Fruit fly (Drosophila melanogaster) whole organism, embryonic: Measurements from ENCODE around the gene CG32855.

Experiments used
- ATbp ChIP-seq: fragments of 200-800 bp; sonication (Bioruptor generic); optimal IDR thresholded peaks from 2 replicates; lab custom pipeline; 2017; ENCODE audit warnings: missing biosample characterization, mild to moderate bottlenecking, missing genetic modification characterization, missing genetic modification reagents
- CG10431 ChIP-seq: fragments of 200-800 bp; sonication (Bioruptor generic); optimal IDR thresholded peaks from 3 replicates; lab custom pipeline; 2018; ENCODE audit warnings: missing biosample characterization, mild to moderate bottlenecking, missing genetic modification characterization
- CG10565 ChIP-seq: fragments of 200-800 bp; sonication (Bioruptor generic); optimal IDR thresholded peaks from 3 replicates; lab custom pipeline; 2016; ENCODE audit warnings: missing biosample characterization, mild to moderate bottlenecking, missing genetic modification characterization
- CG12769 ChIP-seq: fragments of 200-800 bp; sonication (Bioruptor generic); optimal IDR thresholded peaks from 2 replicates; lab custom pipeline; 2019; ENCODE audit warnings: missing biosample characterization, mild to moderate bottlenecking, missing genetic modification characterization, moderate library complexity
- CG13296 ChIP-seq: fragments of 200-800 bp; sonication (Bioruptor generic); optimal IDR thresholded peaks from 3 replicates; lab custom pipeline; 2018; ENCODE audit warnings: missing biosample characterization, mild to moderate bottlenecking, missing genetic modification characterization
- CG13775 ChIP-seq: fragments of 200-800 bp; sonication (Bioruptor generic); optimal IDR thresholded peaks from 3 replicates; lab custom pipeline; 2017; ENCODE audit warnings: missing biosample characterization, mild to moderate bottlenecking, missing genetic modification characterization
- CG15514 ChIP-seq: fragments of 200-800 bp; sonication (Bioruptor generic); optimal IDR thresholded peaks from 3 replicates; lab custom pipeline; 2017; ENCODE audit warnings: missing biosample characterization, missing genetic modification characterization, mild to moderate bottlenecking, moderate library complexity, missing genetic modification reagents
- CG16863 ChIP-seq: fragments of 200-800 bp; sonication (Bioruptor generic); optimal IDR thresholded peaks from 3 replicates; lab custom pipeline; 2016; ENCODE audit warnings: missing biosample characterization, missing genetic modification characterization
- CG17328 ChIP-seq: fragments of 200-800 bp; sonication (Bioruptor generic); IDR thresholded peaks from 2 replicates; pipeline ENCODE4 v1.3.6; 2022; ENCODE audit warnings: missing biosample characterization, missing genetic modification characterization
- CG17385 ChIP-seq: fragments of 200-800 bp; sonication (Bioruptor generic); optimal IDR thresholded peaks from 3 replicates; lab custom pipeline; 2018; ENCODE audit warnings: missing biosample characterization, mild to moderate bottlenecking, missing genetic modification characterization
- CG2712 ChIP-seq: fragments of 200-800 bp; optimal IDR thresholded peaks from 3 replicates; lab custom pipeline; 2019; ENCODE audit warnings: missing biosample characterization, mild to moderate bottlenecking, missing genetic modification characterization, moderate library complexity
- CG3065 ChIP-seq: fragments of 200-800 bp; sonication (Bioruptor generic); optimal IDR thresholded peaks from 2 replicates; lab custom pipeline; 2016; ENCODE audit warnings: missing biosample characterization, missing genetic modification characterization
- CG31388 ChIP-seq: fragments of 200-800 bp; sonication (Bioruptor generic); optimal IDR thresholded peaks from 2 replicates; lab custom pipeline; 2016; ENCODE audit warnings: missing biosample characterization, missing genetic modification characterization
- CG3995 ChIP-seq: fragments of 200-800 bp; sonication (Bioruptor generic); optimal IDR thresholded peaks from 3 replicates; lab custom pipeline; 2016; ENCODE audit warnings: missing biosample characterization, missing genetic modification characterization
- CG42726 ChIP-seq: fragments of 200-800 bp; sonication (Bioruptor generic); IDR thresholded peaks from 2 replicates; pipeline ENCODE4 v1.3.6; 2022; ENCODE audit warnings: missing biosample characterization, missing genetic modification characterization; ENCODE audit not compliant: partially characterized antibody
- CG8359 ChIP-seq: fragments of 200-800 bp; sonication (Bioruptor generic); optimal IDR thresholded peaks from 2 replicates; lab custom pipeline; 2017; ENCODE audit warnings: missing biosample characterization, mild to moderate bottlenecking, missing genetic modification characterization, borderline replicate concordance
- CG8944 ChIP-seq: fragments of 200-800 bp; sonication (Bioruptor generic); optimal IDR thresholded peaks from 3 replicates; lab custom pipeline; 2016; ENCODE audit warnings: missing biosample characterization, missing genetic modification characterization
- CG9876 ChIP-seq: fragments of 200-800 bp; sonication (Bioruptor generic); optimal IDR thresholded peaks from 2 replicates; lab custom pipeline; 2016; ENCODE audit warnings: missing biosample characterization, missing genetic modification characterization
- Doc3 ChIP-seq: fragments of 200-800 bp; sonication (Bioruptor generic); IDR thresholded peaks from 3 replicates; pipeline ENCODE4 v1.3.6; 2022; ENCODE audit warnings: missing biosample characterization, missing genetic modification characterization; ENCODE audit not compliant: partially characterized antibody
- E2f1 ChIP-seq: fragments of 200-800 bp; sonication (Bioruptor generic); IDR thresholded peaks from 2 replicates; pipeline ENCODE4 v1.3.6; 2022; ENCODE audit warnings: missing biosample characterization, missing genetic modification characterization
- Ets65A ChIP-seq: fragments of 200-800 bp; sonication (Bioruptor generic); peaks from one replicate; lab custom pipeline; 2016; ENCODE audit warnings: missing biosample characterization, missing genetic modification characterization
- HLH4C ChIP-seq: fragments of 200-800 bp; sonication (Bioruptor generic); IDR thresholded peaks from 3 replicates; pipeline ENCODE4 v1.3.6; 2022; ENCODE audit warnings: missing biosample characterization, missing genetic modification characterization; ENCODE audit not compliant: partially characterized antibody
- Hand ChIP-seq: fragments of 200-800 bp; sonication (Bioruptor generic); optimal IDR thresholded peaks from 2 replicates; lab custom pipeline; 2017; ENCODE audit warnings: mild to moderate bottlenecking, missing biosample characterization, missing genetic modification reagents, missing genetic modification characterization
- HmgD ChIP-seq: fragments of 200-800 bp; sonication (Bioruptor generic); optimal IDR thresholded peaks from 3 replicates; lab custom pipeline; 2016; ENCODE audit warnings: missing biosample characterization, missing genetic modification characterization
- Hr51 ChIP-seq, 2 experiments: fragments of 200-800 bp; sonication (Bioruptor generic); optimal IDR thresholded peaks; 2 replicates in 1 of 2; 3 replicates in 1 of 2; lab custom pipeline; 2016 to 2018; ENCODE audit warnings: missing biosample characterization in 2 of 2, missing genetic modification characterization in 2 of 2, mild to moderate bottlenecking in 1 of 2, moderate library complexity in 1 of 2
- Hr78 ChIP-seq, 2 experiments: fragments of 200-800 bp in 1 of 2; fragments of >200 bp in 1 of 2; sonication (Bioruptor generic) in 1 of 2; optimal IDR thresholded peaks; 2 replicates each; lab custom pipeline; 2017 to 2019; ENCODE audit warnings: missing biosample characterization in 2 of 2, missing genetic modification characterization in 2 of 2, mild to moderate bottlenecking in 1 of 2, moderate library complexity in 1 of 2
- Lim3 ChIP-seq: fragments of 200-800 bp; sonication (Bioruptor generic); IDR thresholded peaks from 2 replicates; pipeline ENCODE4 v1.3.6; 2022; ENCODE audit warnings: missing biosample characterization, missing genetic modification characterization
- MTF-1 ChIP-seq: fragments of 200-800 bp; sonication (Bioruptor generic); optimal IDR thresholded peaks from 2 replicates; lab custom pipeline; 2018; ENCODE audit warnings: missing biosample characterization, mild to moderate bottlenecking, missing genetic modification characterization, borderline replicate concordance
- NC2α ChIP-seq: fragments of 200-800 bp; sonication (Bioruptor generic); optimal IDR thresholded peaks from 2 replicates; lab custom pipeline; 2016; ENCODE audit warnings: missing biosample characterization, missing genetic modification characterization
- Nf-YC ChIP-seq: fragments of 200-800 bp; optimal IDR thresholded peaks from 3 replicates; lab custom pipeline; 2019; ENCODE audit warnings: missing biosample characterization, mild to moderate bottlenecking, missing genetic modification characterization, moderate library complexity
- Ptx1 ChIP-seq: fragments of 200-800 bp; sonication (Bioruptor generic); IDR thresholded peaks from 2 replicates; pipeline ENCODE4 v1.3.6; 2022; ENCODE audit warnings: missing biosample characterization, missing genetic modification characterization
- Trl ChIP-seq, 3 experiments: fragments of >200 bp in 2 of 3; fragments of 200-800 bp in 1 of 3; sonication (Bioruptor generic) in 1 of 3; optimal IDR thresholded peaks; 2 replicates in 1 of 3; 3 replicates in 2 of 3; lab custom pipeline; 2016 to 2017; ENCODE audit warnings: missing biosample characterization in 1 of 3, missing genetic modification characterization in 1 of 3
- al ChIP-seq: fragments of 200-800 bp; sonication (Bioruptor generic); IDR thresholded peaks from 2 replicates; pipeline ENCODE4 v1.3.6; 2022; ENCODE audit warnings: missing biosample characterization, missing genetic modification characterization
- amos ChIP-seq: fragments of 200-800 bp; sonication (Bioruptor generic); IDR thresholded peaks from 2 replicates; pipeline ENCODE4 v1.3.6; 2022; ENCODE audit warnings: missing biosample characterization, missing genetic modification characterization; ENCODE audit not compliant: partially characterized antibody
- bab2 ChIP-seq: fragments of 200-800 bp; sonication (Bioruptor generic); optimal IDR thresholded peaks from 2 replicates; lab custom pipeline; 2016; ENCODE audit warnings: missing biosample characterization, missing genetic modification characterization
- crp ChIP-seq, 2 experiments: fragments of 200-800 bp; sonication (Bioruptor generic); optimal IDR thresholded peaks; 2 replicates in 1 of 2; 3 replicates in 1 of 2; lab custom pipeline; 2017; ENCODE audit warnings: missing biosample characterization in 2 of 2, missing genetic modification characterization in 2 of 2, mild to moderate bottlenecking in 1 of 2, moderate library complexity in 1 of 2
- disco-r ChIP-seq: fragments of 200-800 bp; sonication (Bioruptor generic); optimal IDR thresholded peaks from 2 replicates; lab custom pipeline; 2016; ENCODE audit warnings: missing biosample characterization, missing genetic modification characterization
- kah ChIP-seq: fragments of 200-800 bp; sonication (Bioruptor generic); optimal IDR thresholded peaks from 2 replicates; lab custom pipeline; 2018; ENCODE audit warnings: missing biosample characterization, mild to moderate bottlenecking, missing genetic modification characterization
- klu ChIP-seq: fragments of 200-800 bp; sonication (Bioruptor generic); IDR thresholded peaks from 2 replicates; pipeline ENCODE4 v1.3.6; 2022; ENCODE audit warnings: missing biosample characterization, missing genetic modification characterization
- lola ChIP-seq, 3 experiments: fragments of >200 bp in 2 of 3; fragments of 200-800 bp in 1 of 3; sonication (Bioruptor generic) in 1 of 3; optimal IDR thresholded peaks; 2 replicates each; lab custom pipeline; 2017 to 2019; ENCODE audit warnings: missing biosample characterization in 3 of 3, missing genetic modification characterization in 3 of 3, mild to moderate bottlenecking in 1 of 3, moderate library complexity in 1 of 3
- oc ChIP-seq: fragments of 200-800 bp; sonication (Bioruptor generic); optimal IDR thresholded peaks from 2 replicates; lab custom pipeline; 2018; ENCODE audit warnings: missing biosample characterization, mild to moderate bottlenecking, missing genetic modification characterization, moderate library complexity
- pita ChIP-seq: fragments of 200-800 bp; sonication (Bioruptor generic); optimal IDR thresholded peaks from 2 replicates; lab custom pipeline; 2017; ENCODE audit warnings: missing biosample characterization, mild to moderate bottlenecking, missing genetic modification characterization
- sr ChIP-seq: fragments of 200-800 bp; sonication (Bioruptor generic); IDR thresholded peaks from 3 replicates; pipeline ENCODE4 v1.3.6; 2022; ENCODE audit warnings: missing biosample characterization, missing genetic modification characterization
- ttk ChIP-seq: fragments of 200-800 bp; sonication (Bioruptor generic); IDR thresholded peaks from 2 replicates; pipeline ENCODE4 v2.1.2; 2022; ENCODE audit warnings: missing biosample characterization, missing genetic modification characterization
- vnd ChIP-seq: fragments of 200-800 bp; sonication (Bioruptor generic); IDR thresholded peaks from 3 replicates; pipeline ENCODE4 v1.3.6; 2022; ENCODE audit warnings: missing biosample characterization, missing genetic modification characterization; ENCODE audit not compliant: partially characterized antibody
- wek ChIP-seq: fragments of 200-800 bp; sonication (Bioruptor generic); optimal IDR thresholded peaks from 3 replicates; lab custom pipeline; 2018; ENCODE audit warnings: missing biosample characterization, mild to moderate bottlenecking, missing genetic modification characterization, moderate library complexity

Gene CG32855

dm6 chr3R:16050621-16051328, 30.0 kb downstream of the CG32855 start, which contains the start of gene msps (continued):
- TF ChIP-seq CG17328 (GFP tag; lab: Robert Waterston, UW) (no peak), ttk (GFP tag; lab: Robert Waterston, UW) (no peak), pita (GFP tag; lab: Kevin White, UChicago) (peak; percentile 70), vnd (GFP tag; lab: Robert Waterston, UW) (peak; percentile 54; the same call in 2 of the 3 replicates), MTF-1 (no peak), CG8359 (GFP tag; lab: Kevin White, UChicago) (no peak), CG16863 (GFP tag; lab: Kevin White, UChicago) (no peak), CG31388 (GFP tag; lab: Kevin White, UChicago) (no peak), NC2α (GFP tag; lab: Kevin White, UChicago) (no peak), wek (GFP tag; lab: Kevin White, UChicago) (no peak), CG2712 (tag; lab: Kevin White, UChicago) (no peak), oc (tag; lab: Kevin White, UChicago) (no peak), Hand (GFP tag; lab: Kevin White, UChicago) (no peak), CG15514 (GFP tag; lab: Kevin White, UChicago) (peak; percentile 52), CG17385 (GFP tag; lab: Kevin White, UChicago) (no peak), CG10565 (GFP tag; lab: Kevin White, UChicago) (no peak)

dm6 chr3R:16049369-16049768, 31.4 kb downstream of the CG32855 start, which contains the start of the genes IKKbeta and CG5013:
Gene IKKbeta (minus strand): TSS chr3R:16049421.
Gene CG5013 (plus strand): TSS chr3R:16049670.
- TF ChIP-seq lola (GFP tag; optimal IDR thresholded peaks at IDR 0.05; lab: Kevin White, UChicago) (peak in 1 of 3 experiments; percentile 26), CG3065 (GFP tag; lab: Kevin White, UChicago) (peak; percentile 4), CG8944 (no peak), CG3995 (peak; percentile 100), Ets65A (GFP tag; lab: Kevin White, UChicago) (peak; percentile 95), Ptx1 (GFP tag; lab: Robert Waterston, UW) (peak; percentile 48), CG13296 (GFP tag; lab: Kevin White, UChicago) (no peak), CG10431 (no peak), CG13775 (GFP tag; lab: Kevin White, UChicago) (peak; percentile 32), Doc3 (GFP tag; lab: Robert Waterston, UW) (peak; percentile 81), Hr78 (GFP tag; optimal IDR thresholded peaks at IDR 0.05; lab: Kevin White, UChicago) (no peak), bab2 (GFP tag; lab: Kevin White, UChicago) (peak; percentile 37), CG9876 (GFP tag; lab: Kevin White, UChicago) (peak; percentile 26), al (GFP tag; lab: Robert Waterston, UW) (peak; percentile 40; the same call in 1 of the 2 replicates), ATbp (GFP tag; lab: Kevin White, UChicago) (no peak), klu (GFP tag; lab: Robert Waterston, UW) (peak; percentile 31; the same call in 1 of the 2 replicates), HLH4C (GFP tag; lab: Robert Waterston, UW) (peak; percentile 85), crp (GFP tag; optimal IDR thresholded peaks at IDR 0.05; lab: Kevin White, UChicago) (no peak), sr (no peak), E2f1 (GFP tag; lab: Robert Waterston, UW) (no peak), Nf-YC (tag; lab: Kevin White, UChicago) (peak; percentile 50), CG12769 (tag; lab: Kevin White, UChicago) (peak; percentile 51), CG42726 (0 out of 2 replicates have a peak, but pooled peaks have one; percentile 39), amos (peak; percentile 67), HmgD (peak; percentile 82), Hr51 (GFP tag; optimal IDR thresholded peaks at IDR 0.05; lab: Kevin White, UChicago) (peak in 1 of 2 experiments; percentile 44), kah (peak; percentile 83), disco-r (GFP tag; lab: Kevin White, UChicago) (peak; percentile 46), Trl (optimal IDR thresholded peaks at IDR 0.05; lab: Kevin White, UChicago) (no peak), Trl (GFP tag; optimal IDR thresholded peaks at IDR 0.05; lab: Kevin White, UChicago) (peak; percentile 63), Lim3 (GFP tag; lab: Robert Waterston, UW) (no peak)
